Worm (Caenorhabditis elegans) whole organism, dauer: ENCODE data around the gene C01B9.4.

Source experiments
- unc-62 ChIP-seq: sonication (generic microtip); optimal IDR thresholded peaks from 2 replicates; lab custom pipeline; 2017; ENCODE audit warnings: missing biosample characterization, missing genetic modification reagents, missing genetic modification characterization

Gene C01B9.4

ce11 chrII:13780792-13781248 is 3.0 kb downstream of the C01B9.4 start:
- TF ChIP-seq unc-62 (GFP tag; lab: Kevin White, UChicago): no peak

ce11 chrII:13771335-13771734 is 12.4 kb downstream of the C01B9.4 start, which contains the start of gene C01B9.1:
TSS of gene C01B9.1 (plus strand) at chrII:13771575.
- TF ChIP-seq unc-62 (GFP tag; lab: Kevin White, UChicago): no peak

ce11 chrII:13765952-13766351 is 17.8 kb downstream of the C01B9.4 start, which contains the start of gene arrd-12:
TSS of gene arrd-12 (plus strand) at chrII:13766252.
- no peak for TF ChIP-seq unc-62 (GFP tag; lab: Kevin White, UChicago)

DNA sequence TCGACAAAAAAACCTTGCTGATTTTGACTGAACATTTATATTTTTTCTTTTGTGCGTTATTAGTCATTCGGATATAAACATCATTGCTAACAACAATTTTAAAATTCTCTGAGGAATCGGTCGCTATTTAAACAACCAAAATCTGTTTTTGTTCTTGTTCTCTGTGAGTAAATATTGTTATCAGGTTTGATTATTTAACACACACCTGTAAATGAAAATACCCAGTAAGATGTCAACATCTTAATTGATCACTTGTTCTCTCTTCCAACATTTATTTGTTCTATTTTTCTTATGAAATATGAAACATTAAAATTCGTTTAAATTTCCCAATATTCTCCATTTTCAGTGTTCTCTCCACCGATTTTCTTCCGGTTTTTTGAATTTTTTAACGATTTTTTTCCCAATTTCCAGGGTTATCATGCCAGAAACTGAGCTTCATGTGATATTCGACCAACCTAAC is 20.7 kb downstream of the C01B9.4 start, which contains the start of gene arrd-11:
Gene arrd-11, plus strand, starts transcription at position 410 of the 460 bp plus-strand sequence.
- no peak for TF ChIP-seq unc-62 (GFP tag; lab: Kevin White, UChicago)

DNA sequence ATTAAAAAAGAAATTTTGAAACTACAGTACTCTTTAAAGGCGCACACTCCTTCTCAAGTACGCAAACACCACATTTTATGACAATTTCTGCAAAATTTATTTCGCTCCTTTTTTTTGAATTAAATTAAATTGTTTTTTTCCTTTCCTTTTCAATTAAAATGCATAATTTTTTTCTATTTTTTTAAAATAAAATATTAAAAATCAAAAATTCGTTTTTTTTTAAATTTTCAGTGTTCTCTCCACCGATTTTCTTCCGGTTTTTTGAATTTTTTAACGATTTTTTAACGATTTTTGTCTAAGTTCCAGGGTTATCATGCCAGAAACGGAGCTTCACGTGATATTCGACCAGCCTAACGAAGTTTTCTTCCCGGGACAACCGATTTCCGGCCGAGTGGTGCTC is 25.7 kb downstream of the C01B9.4 start, which contains the start of gene arrd-13:
Gene arrd-13, plus strand, starts transcription at position 301 of the 400 bp plus-strand sequence.
- no peak for TF ChIP-seq unc-62 (GFP tag; lab: Kevin White, UChicago)

ce11 chrII:13756232-13756631 is 27.5 kb downstream of the C01B9.4 start:
- TF ChIP-seq unc-62 (GFP tag; lab: Kevin White, UChicago): no peak

- no peak for TF ChIP-seq unc-62 (GFP tag; lab: Kevin White, UChicago)
These were observed 31.8 kb downstream of the C01B9.4 start, which contains the start of gene arrd-14 for ce11 chrII:13752016-13752415. TSS of gene arrd-14 (plus strand) at chrII:13752316.

DNA sequence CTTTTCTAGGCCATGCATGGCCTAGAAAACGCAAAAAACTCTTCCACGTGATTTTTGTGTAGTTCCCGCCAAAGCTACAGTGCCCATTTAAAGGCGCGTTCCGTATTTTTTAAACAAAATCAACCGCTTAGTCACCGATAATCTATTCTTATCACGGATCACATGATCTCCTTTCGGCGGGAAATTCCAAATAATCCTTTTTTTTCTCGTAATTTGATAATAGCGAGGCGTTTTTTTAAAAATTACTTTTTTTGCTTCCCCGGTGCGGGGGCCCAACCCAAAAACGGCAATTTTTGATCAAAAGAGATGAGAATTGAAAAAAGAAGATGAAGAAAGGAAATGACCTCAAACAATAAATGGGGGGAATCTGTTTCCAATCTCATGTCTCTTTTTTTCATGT is 32.8 kb downstream of the C01B9.4 start:
- no peak for TF ChIP-seq unc-62 (GFP tag; lab: Kevin White, UChicago)

DNA sequence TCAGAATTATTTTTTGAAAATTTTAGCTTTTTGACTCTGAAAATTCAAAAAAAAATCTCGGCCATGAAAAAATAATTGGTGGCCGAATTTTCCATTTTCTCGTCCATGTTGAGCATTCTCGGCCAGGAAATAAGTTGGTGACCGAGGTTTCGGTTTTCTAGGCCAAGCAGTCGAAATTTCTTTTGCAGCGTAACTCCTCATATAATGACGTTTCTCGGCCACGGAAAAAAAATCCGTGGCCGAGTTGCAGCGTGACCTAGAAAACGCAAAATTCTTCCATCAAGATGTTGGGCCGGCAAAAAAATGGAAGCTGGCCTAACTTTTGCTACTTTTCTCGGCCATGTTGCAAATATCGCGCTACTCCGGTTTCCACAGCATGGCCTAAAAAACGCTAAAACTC is 33.7 kb downstream of the C01B9.4 start:
- TF ChIP-seq unc-62 (GFP tag; lab: Kevin White, UChicago): no peak

DNA sequence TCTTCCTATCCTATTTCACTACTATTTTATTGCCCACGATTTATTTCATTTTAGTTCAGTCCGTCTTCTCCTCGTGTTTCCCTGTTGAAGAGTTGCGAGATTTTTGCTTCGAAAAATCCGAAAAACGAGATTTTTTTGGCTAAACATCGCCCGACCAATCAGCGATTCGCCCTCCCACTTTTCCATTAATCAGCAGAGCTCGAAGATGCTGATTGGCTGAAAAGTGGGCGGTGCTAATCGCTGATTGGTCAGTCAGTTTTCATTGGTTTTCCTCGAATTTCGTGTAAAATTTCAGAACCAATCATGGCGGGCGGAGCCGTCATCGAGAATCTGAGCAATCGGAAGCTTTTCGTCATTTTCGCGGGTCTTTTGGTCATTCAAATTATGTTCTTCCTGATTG is 42.3 kb downstream of the C01B9.4 start, which contains the start of gene mig-14:
Gene mig-14, plus strand, starts transcription at position 290 of the 400 bp plus-strand sequence.
- no peak for TF ChIP-seq unc-62 (GFP tag; lab: Kevin White, UChicago)

- TF ChIP-seq unc-62 (GFP tag; lab: Kevin White, UChicago): no peak
These were observed 44.4 kb downstream of the C01B9.4 start for ce11 chrII:13739423-13739822.

ce11 chrII:13737751-13738525 is 45.8 kb downstream of the C01B9.4 start:
- no peak for TF ChIP-seq unc-62 (GFP tag; lab: Kevin White, UChicago)

DNA sequence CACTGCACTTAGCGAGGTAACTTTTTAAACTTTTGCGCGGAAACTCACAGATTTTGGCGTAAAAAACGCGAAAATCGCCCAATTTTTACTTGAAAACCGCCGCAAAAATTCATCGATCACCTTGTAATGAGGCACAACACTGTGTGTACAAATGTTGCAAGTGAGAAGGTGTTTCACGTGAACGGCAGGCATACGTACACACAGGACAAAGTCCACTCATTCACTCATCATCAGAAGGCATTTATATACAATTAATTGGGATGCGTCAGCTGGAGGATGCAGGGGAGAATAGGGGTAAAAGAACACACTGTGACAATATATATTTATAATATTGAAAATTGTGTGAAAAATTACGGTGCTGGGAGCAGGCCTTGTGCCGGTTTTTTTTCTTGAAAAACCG is 46.9 kb downstream of the C01B9.4 start:
- no peak for TF ChIP-seq unc-62 (GFP tag; lab: Kevin White, UChicago)

DNA sequence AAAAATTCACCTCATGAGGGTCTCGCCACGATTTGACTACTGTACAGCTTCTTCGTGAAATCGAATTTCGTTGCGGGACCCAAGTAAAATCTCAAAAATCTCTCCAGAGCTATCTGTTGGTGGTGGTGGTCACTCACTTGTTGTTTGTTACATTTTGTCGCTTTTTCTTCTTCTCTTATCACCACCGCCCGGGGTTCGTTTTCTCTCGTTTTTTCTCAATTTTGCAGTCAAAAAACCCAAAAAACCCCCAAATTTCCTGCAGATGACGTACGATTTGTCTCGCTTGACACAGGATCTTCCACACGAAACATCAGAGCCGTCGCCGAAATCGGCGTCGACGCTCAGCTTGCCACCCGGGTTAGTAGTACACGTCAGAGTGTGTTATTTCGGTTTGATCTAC is 47.7 kb downstream of the C01B9.4 start, which contains the start of gene R06B9.5:
Gene R06B9.5, plus strand, starts transcription at position 232 of the 400 bp plus-strand sequence.
- TF ChIP-seq unc-62 (GFP tag; lab: Kevin White, UChicago): no peak

ce11 chrII:13732577-13732976 is 51.2 kb downstream of the C01B9.4 start:
- no peak for TF ChIP-seq unc-62 (GFP tag; lab: Kevin White, UChicago)

DNA sequence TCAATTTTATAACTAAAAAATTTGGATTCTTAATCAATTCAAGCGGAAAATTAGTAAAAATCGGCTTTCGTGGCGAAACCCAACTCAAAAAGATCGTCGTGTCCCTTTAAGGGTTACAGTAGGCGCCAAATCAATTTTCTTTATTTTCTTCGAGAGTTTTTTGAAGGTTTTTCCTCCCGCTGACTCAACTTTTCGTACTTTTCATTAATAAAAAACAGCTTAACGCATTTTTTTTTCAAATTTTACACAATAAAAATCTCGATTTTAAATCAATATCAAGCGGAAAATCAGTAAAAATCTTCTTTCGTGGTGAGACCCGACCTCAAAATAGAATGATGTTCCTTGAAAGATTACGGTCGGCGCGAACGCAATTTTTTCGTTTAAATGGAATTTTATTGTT is 51.6 kb downstream of the C01B9.4 start:
- TF ChIP-seq unc-62 (GFP tag; lab: Kevin White, UChicago): no peak
